Worm (Caenorhabditis elegans): Measurements from ENCODE around the gene F59B10.4.

DNA sequence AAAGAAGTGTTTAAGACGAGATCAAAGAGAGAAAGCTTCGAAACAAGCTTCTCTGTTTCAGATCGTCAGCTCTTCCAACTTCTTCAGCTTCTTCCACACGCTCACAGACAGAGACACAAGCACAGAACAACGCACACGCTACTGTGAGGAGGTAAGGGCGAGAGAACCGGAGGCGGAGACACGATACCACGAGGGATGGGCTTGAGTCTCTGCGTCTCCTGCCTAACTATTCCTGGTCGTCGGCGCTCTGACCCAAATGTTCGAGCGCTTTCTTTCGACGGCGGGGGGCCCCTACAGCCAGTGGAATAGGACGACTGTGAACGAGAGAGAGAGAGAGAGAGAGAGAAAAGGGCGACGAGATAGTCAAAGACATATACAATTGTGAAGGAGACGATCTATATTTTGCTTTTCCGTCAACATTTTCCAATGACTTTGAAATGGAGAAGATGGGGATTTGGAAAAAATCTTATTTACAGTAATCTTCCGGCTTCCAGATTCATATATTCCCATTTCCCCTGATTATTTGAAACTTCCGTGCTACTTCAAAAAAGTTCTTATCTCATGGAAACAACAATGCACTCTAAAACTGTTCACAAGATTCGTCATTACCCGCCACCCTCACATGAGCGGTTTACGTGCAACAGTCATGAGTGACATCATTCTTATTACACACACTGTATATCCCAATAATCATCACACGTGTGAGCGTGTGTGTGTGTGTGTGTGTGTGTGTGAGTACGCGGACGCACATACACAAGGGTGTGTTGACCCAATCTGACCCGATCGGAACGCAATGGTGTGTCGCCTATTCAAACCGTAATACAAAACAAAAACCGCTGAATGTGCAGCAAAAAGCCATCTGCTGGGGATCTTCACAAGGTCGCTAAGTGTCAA is 30.1 kb upstream of the F59B10.4 start:
- TF ChIP-seq ceh-40 (GFP tag; IDR thresholded peaks at IDR 0.05), result no peak
- no peak for TF ChIP-seq snpc-4 (GFP tag; optimal IDR thresholded peaks at IDR 0.05)
- TF ChIP-seq snpc-4 (tag; optimal IDR thresholded peaks at IDR 0.05), result peak; percentile 19 to 43 (median 23)
- 0 out of 2 replicates have a peak, but pooled peaks have one; percentile 33 for TF ChIP-seq F39B2.1 (GFP tag; IDR thresholded peaks at IDR 0.05)
- TF ChIP-seq ceh-27 (GFP tag; optimal IDR thresholded peaks at IDR 0.05), result peak; percentile 83
- peak; percentile 14 for TF ChIP-seq athp-1 (tag; optimal IDR thresholded peaks at IDR 0.05)
- TF ChIP-seq dox-1 (GFP tag; IDR thresholded peaks at IDR 0.05), result peak; percentile 67
- TF ChIP-seq efl-1 (GFP tag; optimal IDR thresholded peaks at IDR 0.05), result no peak
- TF ChIP-seq lsl-1 (GFP tag; optimal IDR thresholded peaks at IDR 0.05), result no peak
- TF ChIP-seq pha-4 (tag; optimal IDR thresholded peaks at IDR 0.05), result no peak
